Fruit fly (Drosophila melanogaster): ENCODE data around the gene poe.
A peak's percentile ranks its signal among the peaks of the same experiment; 100 is the strongest.

poe gene

DNA sequence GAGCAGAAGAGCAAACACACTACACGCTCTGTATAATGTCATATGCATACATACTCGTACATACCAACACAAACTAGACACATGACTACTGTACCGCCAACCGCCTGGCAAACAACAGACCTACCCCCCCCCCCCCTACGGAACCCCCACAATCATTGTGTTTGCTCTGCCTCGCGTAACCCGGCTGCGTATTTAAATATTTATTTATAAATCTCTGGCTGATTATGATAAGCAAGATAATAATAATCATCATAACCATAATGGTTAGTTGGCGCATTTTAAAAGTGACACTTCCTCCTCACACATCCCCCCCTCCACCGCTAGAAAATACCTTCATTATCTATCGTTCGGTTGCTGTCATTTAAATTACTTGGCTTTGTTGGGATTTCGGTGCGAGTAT, 26.0 kb upstream of the poe start (continued):
- TF ChIP-seq CG12769 (tag; optimal IDR thresholded peaks at IDR 0.05) (peak; percentile 72), Nf-YB (GFP tag; optimal IDR thresholded peaks at IDR 0.05) (peak; percentile 26), CG2129 (GFP tag; IDR thresholded peaks at IDR 0.05; ENCODE audit: partially characterized antibody) (no peak), Hmr (GFP tag; optimal IDR thresholded peaks at IDR 0.05) (peak; percentile 83), al (GFP tag; IDR thresholded peaks at IDR 0.05) (no peak), Med (GFP tag) (peak; percentile 91), vvl (GFP tag; IDR thresholded peaks at IDR 0.05) (peak; percentile 39), Vsx1 (GFP tag; optimal IDR thresholded peaks at IDR 0.05) (peak; percentile 68), gsb-n (tag; optimal IDR thresholded peaks at IDR 0.05) (peak; percentile 54), Lim3 (GFP tag; IDR thresholded peaks at IDR 0.05) (no peak), CG1602 (GFP tag; optimal IDR thresholded peaks at IDR 0.05) (no peak), CG4424 (GFP tag; optimal IDR thresholded peaks at IDR 0.05) (peak; percentile 39), bcd (GFP tag; optimal IDR thresholded peaks at IDR 0.05) (peak; percentile 68), CG18011 (GFP tag; optimal IDR thresholded peaks at IDR 0.05) (peak; percentile 37), CG7745 (tag; optimal IDR thresholded peaks at IDR 0.05) (no peak), CG13296 (GFP tag; optimal IDR thresholded peaks at IDR 0.05) (peak; percentile 82), Xrp1 (GFP tag; IDR thresholded peaks at IDR 0.05) (peak; percentile 9; the same call in 1 of the 2 replicates), CG10431 (GFP tag; optimal IDR thresholded peaks at IDR 0.05) (peak; percentile 61), CG31441 (GFP tag; IDR thresholded peaks at IDR 0.05) (peak; percentile 55), CG17186 (GFP tag; optimal IDR thresholded peaks at IDR 0.05) (peak; percentile 12), run (tag; optimal IDR thresholded peaks at IDR 0.05) (peak; percentile 32), repo (GFP tag; optimal IDR thresholded peaks at IDR 0.05) (no peak), CG5180 (GFP tag; optimal IDR thresholded peaks at IDR 0.05) (peak; percentile 67), yki (optimal IDR thresholded peaks at IDR 0.05) (no peak), CG13287 (GFP tag; IDR thresholded peaks at IDR 0.05; ENCODE audit: partially characterized antibody) (0 out of 2 replicates have a peak, but pooled peaks have one; percentile 12), chinmo (GFP tag; IDR thresholded peaks at IDR 0.05; ENCODE audit: partially characterized antibody) (peak; percentile 67; the same call in 1 of the 4 replicates), gce (GFP tag; IDR thresholded peaks at IDR 0.05) (0 out of 3 replicates have a peak, but pooled peaks have one; percentile 20), nau (GFP tag; optimal IDR thresholded peaks at IDR 0.05) (peak; percentile 82), gro (GFP tag; optimal IDR thresholded peaks at IDR 0.05) (peak; percentile 40), CG10209 (GFP tag; optimal IDR thresholded peaks at IDR 0.05) (peak; percentile 68), kni (GFP tag; optimal IDR thresholded peaks at IDR 0.05) (peak; percentile 74), CG31365 (tag; optimal IDR thresholded peaks at IDR 0.05) (peak; percentile 49), phol (tag; optimal IDR thresholded peaks at IDR 0.05) (no peak), CG13775 (GFP tag; optimal IDR thresholded peaks at IDR 0.05) (peak; percentile 12), Taf1 (GFP tag; IDR thresholded peaks at IDR 0.05) (no peak), CG17359 (tag; optimal IDR thresholded peaks at IDR 0.05) (peak; percentile 56), Adf1 (GFP tag; IDR thresholded peaks at IDR 0.05) (peak; percentile 22; the same call in 1 of the 2 replicates), gsb (GFP tag; IDR thresholded peaks at IDR 0.05) (peak; percentile 49), CG1603 (tag; optimal IDR thresholded peaks at IDR 0.05) (peak; percentile 57), prd (optimal IDR thresholded peaks at IDR 0.05) (peak in 1 of 2 experiments; percentile 21), prd (GFP tag; IDR thresholded peaks at IDR 0.05) (no peak), disco-r (GFP tag; optimal IDR thresholded peaks at IDR 0.05) (no peak), Fer2 (tag; optimal IDR thresholded peaks at IDR 0.05) (peak; percentile 24), hkb (optimal IDR thresholded peaks at IDR 0.05) (no peak), hkb (GFP tag; IDR thresholded peaks at IDR 0.05) (peak; percentile 47), Meics (GFP tag; optimal IDR thresholded peaks at IDR 0.05) (peak; percentile 69), D19A (tag; optimal IDR thresholded peaks at IDR 0.05) (peak; percentile 39), CG4707 (GFP tag; optimal IDR thresholded peaks at IDR 0.05) (peak; percentile 17), CG12942 (GFP tag; optimal IDR thresholded peaks at IDR 0.05) (no peak), CG8388 (GFP tag; optimal IDR thresholded peaks at IDR 0.05) (peak; percentile 3), otp (GFP tag; IDR thresholded peaks at IDR 0.05) (peak; percentile 63; the same call in 1 of the 3 replicates)
